Fruit fly (Drosophila melanogaster) whole organism, embryonic: ENCODE measurements around the gene Cralbp.
A peak's percentile ranks its signal among the peaks of the same experiment; 100 is the strongest.

Experiments
- Atf-2 ChIP-seq: fragments of 200-800 bp; sonication (Bioruptor generic); optimal IDR thresholded peaks from 2 replicates; lab custom pipeline; 2016; ENCODE audit warnings: missing biosample characterization, missing genetic modification characterization
- B-H1 ChIP-seq: fragments of 200-800 bp; sonication (Bioruptor generic); IDR thresholded peaks from 3 replicates; pipeline ENCODE4 v1.3.6; 2022; ENCODE audit warnings: missing biosample characterization, missing genetic modification characterization
- B-H2 ChIP-seq: fragments of 200-800 bp; sonication (Bioruptor generic); optimal IDR thresholded peaks from 2 replicates; lab custom pipeline; 2018; ENCODE audit warnings: missing biosample characterization, mild to moderate bottlenecking, missing genetic modification characterization
- CG10366 ChIP-seq: fragments of 200-800 bp; sonication (Bioruptor generic); IDR thresholded peaks from 2 replicates; pipeline ENCODE4 v1.3.6; 2022; ENCODE audit warnings: missing biosample characterization, missing genetic modification characterization
- CG11696 ChIP-seq: fragments of 200-800 bp; sonication (Bioruptor generic); IDR thresholded peaks from 2 replicates; pipeline ENCODE4 v1.3.6; 2022; ENCODE audit warnings: missing biosample characterization, missing genetic modification characterization
- CG12391 ChIP-seq: fragments of 200-800 bp; sonication (Bioruptor generic); optimal IDR thresholded peaks from 3 replicates; lab custom pipeline; 2018; ENCODE audit warnings: missing biosample characterization, mild to moderate bottlenecking, missing genetic modification characterization, moderate library complexity
- CG15601 ChIP-seq: fragments of 200-800 bp; sonication (Bioruptor generic); optimal IDR thresholded peaks from 3 replicates; lab custom pipeline; 2019; ENCODE audit warnings: missing biosample characterization, mild to moderate bottlenecking, missing genetic modification characterization, moderate library complexity
- CG1647 ChIP-seq: fragments of 200-800 bp; sonication (Bioruptor generic); optimal IDR thresholded peaks from 3 replicates; lab custom pipeline; 2016; ENCODE audit warnings: missing biosample characterization, missing genetic modification characterization
- CG17568 ChIP-seq: fragments of 200-800 bp; sonication (Bioruptor generic); optimal IDR thresholded peaks from 2 replicates; lab custom pipeline; 2018; ENCODE audit warnings: missing biosample characterization, mild to moderate bottlenecking, missing genetic modification characterization, moderate library complexity
- CG2199 ChIP-seq: fragments of 200-800 bp; sonication (Bioruptor generic); IDR thresholded peaks from 3 replicates; pipeline ENCODE4 v1.3.6; 2022; ENCODE audit warnings: missing biosample characterization, missing genetic modification characterization
- CG3281 ChIP-seq: fragments of 200-800 bp; sonication (Bioruptor generic); optimal IDR thresholded peaks from 3 replicates; lab custom pipeline; 2017; ENCODE audit warnings: missing biosample characterization, mild to moderate bottlenecking, missing genetic modification characterization
- CG3838 ChIP-seq: fragments of 200-800 bp; sonication (Bioruptor generic); optimal IDR thresholded peaks from 3 replicates; lab custom pipeline; 2016; ENCODE audit warnings: missing biosample characterization, missing genetic modification characterization
- CG3847 ChIP-seq: fragments of 200-800 bp; sonication (Bioruptor generic); IDR thresholded peaks from 2 replicates; pipeline ENCODE4 v1.3.6; 2022; ENCODE audit warnings: missing biosample characterization, missing genetic modification characterization
- CG4707 ChIP-seq: fragments of 200-800 bp; sonication (Bioruptor generic); optimal IDR thresholded peaks from 2 replicates; lab custom pipeline; 2018; ENCODE audit warnings: missing biosample characterization, mild to moderate bottlenecking, missing genetic modification characterization, moderate library complexity
- CG4820 ChIP-seq: fragments of 200-800 bp; sonication (Bioruptor generic); optimal IDR thresholded peaks from 3 replicates; lab custom pipeline; 2016; ENCODE audit warnings: missing biosample characterization, missing genetic modification characterization
- CG7786 ChIP-seq: fragments of 200-800 bp; sonication (Bioruptor generic); optimal IDR thresholded peaks from 2 replicates; lab custom pipeline; 2016; ENCODE audit warnings: missing biosample characterization, missing genetic modification characterization
- CG9727 ChIP-seq: fragments of 200-800 bp; sonication (Bioruptor generic); optimal IDR thresholded peaks from 3 replicates; lab custom pipeline; 2017; ENCODE audit warnings: missing biosample characterization, mild to moderate bottlenecking, missing genetic modification characterization
- Dfd ChIP-seq, 2 experiments: fragments of >200 bp; optimal IDR thresholded peaks; 2 replicates each; lab custom pipeline; 2017; ENCODE audit warnings: missing biosample characterization in 2 of 2, missing genetic modification characterization in 2 of 2
- Drgx ChIP-seq: fragments of 200-800 bp; sonication (Bioruptor generic); IDR thresholded peaks from 2 replicates; pipeline ENCODE4 v1.3.6; 2022; ENCODE audit warnings: missing biosample characterization, missing genetic modification characterization
- E2f1 ChIP-seq: fragments of 200-800 bp; sonication (Bioruptor generic); IDR thresholded peaks from 2 replicates; pipeline ENCODE4 v1.3.6; 2022; ENCODE audit warnings: missing biosample characterization, missing genetic modification characterization
- Ets97D ChIP-seq: fragments of 200-800 bp; sonication (Bioruptor generic); optimal IDR thresholded peaks from 3 replicates; lab custom pipeline; 2016; ENCODE audit warnings: missing biosample characterization, missing genetic modification characterization
- HLH4C ChIP-seq: fragments of 200-800 bp; sonication (Bioruptor generic); IDR thresholded peaks from 3 replicates; pipeline ENCODE4 v1.3.6; 2022; ENCODE audit warnings: missing biosample characterization, missing genetic modification characterization; ENCODE audit not compliant: partially characterized antibody
- HLHmδ ChIP-seq: fragments of 200-800 bp; sonication (Bioruptor generic); optimal IDR thresholded peaks from 2 replicates; lab custom pipeline; 2018; ENCODE audit warnings: missing biosample characterization, mild to moderate bottlenecking, missing genetic modification characterization, moderate library complexity
- Hand ChIP-seq: fragments of 200-800 bp; sonication (Bioruptor generic); optimal IDR thresholded peaks from 2 replicates; lab custom pipeline; 2017; ENCODE audit warnings: mild to moderate bottlenecking, missing biosample characterization, missing genetic modification reagents, missing genetic modification characterization
- HmgZ ChIP-seq: fragments of 200-800 bp; sonication (Bioruptor generic); optimal IDR thresholded peaks from 2 replicates; lab custom pipeline; 2018; ENCODE audit warnings: missing biosample characterization, mild to moderate bottlenecking, missing genetic modification characterization
- Jarid2 ChIP-seq: fragments of 200-800 bp; sonication (Bioruptor generic); optimal IDR thresholded peaks from 3 replicates; lab custom pipeline; 2017; ENCODE audit warnings: mild to moderate bottlenecking, missing biosample characterization, missing genetic modification reagents, missing genetic modification characterization
- Lhr ChIP-seq: fragments of 200-800 bp; sonication (Bioruptor generic); optimal IDR thresholded peaks from 3 replicates; lab custom pipeline; 2017; ENCODE audit warnings: mild to moderate bottlenecking, missing biosample characterization, missing genetic modification reagents, missing genetic modification characterization
- Rfx ChIP-seq: fragments of 200-800 bp; sonication (Bioruptor generic); IDR thresholded peaks from 2 replicates; pipeline ENCODE4 v1.3.6; 2022; ENCODE audit warnings: missing biosample characterization, missing genetic modification characterization
- Usf ChIP-seq: fragments of 200-800 bp; sonication (Bioruptor generic); optimal IDR thresholded peaks from 2 replicates; lab custom pipeline; 2017; ENCODE audit warnings: missing genotype, missing biosample characterization, missing genetic modification characterization
- bbx ChIP-seq: fragments of 200-800 bp; sonication (Bioruptor generic); IDR thresholded peaks from 2 replicates; pipeline ENCODE4 v1.3.6; 2022; ENCODE audit warnings: missing biosample characterization, missing genetic modification characterization; ENCODE audit not compliant: partially characterized antibody
- bigmax ChIP-seq: fragments of 200-800 bp; sonication (Bioruptor generic); optimal IDR thresholded peaks from 2 replicates; lab custom pipeline; 2018; ENCODE audit warnings: missing biosample characterization, mild to moderate bottlenecking, missing genetic modification characterization
- bsh ChIP-seq, 2 experiments: fragments of 200-800 bp; sonication (Bioruptor generic); optimal IDR thresholded peaks; 2 replicates each; lab custom pipeline; 2017 to 2018; ENCODE audit warnings: mild to moderate bottlenecking in 2 of 2, missing biosample characterization in 2 of 2, missing genetic modification characterization in 2 of 2, moderate library complexity in 1 of 2
- dpn ChIP-seq, 2 experiments: fragments of 200-800 bp; sonication (Bioruptor generic); optimal IDR thresholded peaks; 3 replicates each; lab custom pipeline; 2016; ENCODE audit warnings: missing biosample characterization in 2 of 2, missing genetic modification characterization in 2 of 2
- fd64A ChIP-seq: fragments of 200-800 bp; sonication (Bioruptor generic); optimal IDR thresholded peaks from 3 replicates; lab custom pipeline; 2018; ENCODE audit warnings: missing biosample characterization, mild to moderate bottlenecking, missing genetic modification characterization
- fru ChIP-seq: fragments of >200 bp; optimal IDR thresholded peaks from 2 replicates; lab custom pipeline; 2017
- ftz-f1 ChIP-seq: fragments of 200-800 bp; sonication (Bioruptor generic); optimal IDR thresholded peaks from 2 replicates; lab custom pipeline; 2016; ENCODE audit warnings: missing biosample characterization, missing genetic modification characterization
- gcm2 ChIP-seq: fragments of 200-800 bp; sonication (Bioruptor generic); optimal IDR thresholded peaks from 2 replicates; lab custom pipeline; 2016; ENCODE audit warnings: missing biosample characterization, missing genetic modification characterization
- gfzf ChIP-seq: fragments of 200-800 bp; sonication (Bioruptor generic); optimal IDR thresholded peaks from 2 replicates; lab custom pipeline; 2016; ENCODE audit warnings: missing biosample characterization, mild to moderate bottlenecking, missing genetic modification characterization, moderate library complexity
- grau ChIP-seq: fragments of 200-800 bp; optimal IDR thresholded peaks from 3 replicates; lab custom pipeline; 2019; ENCODE audit warnings: missing biosample characterization, mild to moderate bottlenecking, missing genetic modification characterization, moderate library complexity
- hkb ChIP-seq, 2 experiments: fragments of 200-800 bp in 1 of 2; fragments of >200 bp in 1 of 2; sonication (Bioruptor generic) in 1 of 2; IDR thresholded peaks in 1 of 2; optimal IDR thresholded peaks in 1 of 2; 2 replicates each; pipeline versions ENCODE4 v1.3.6 to Lab custom; 2017 to 2022; ENCODE audit warnings: missing biosample characterization in 1 of 2, missing genetic modification characterization in 1 of 2
- jing ChIP-seq: fragments of 200-800 bp; sonication (Bioruptor generic); optimal IDR thresholded peaks from 2 replicates; lab custom pipeline; 2018; ENCODE audit warnings: missing biosample characterization, mild to moderate bottlenecking, missing genetic modification characterization
- kay ChIP-seq: fragments of 200-800 bp; sonication (Bioruptor generic); optimal IDR thresholded peaks from 2 replicates; lab custom pipeline; 2016; ENCODE audit warnings: missing biosample characterization, missing genetic modification characterization
- ken ChIP-seq: fragments of 200-800 bp; sonication (Bioruptor generic); IDR thresholded peaks from 3 replicates; pipeline ENCODE4 v1.3.6; 2022; ENCODE audit warnings: missing biosample characterization, missing genetic modification characterization
- lilli ChIP-seq: fragments of 200-800 bp; sonication (Bioruptor generic); optimal IDR thresholded peaks from 3 replicates; lab custom pipeline; 2016; ENCODE audit warnings: missing biosample characterization, missing genetic modification characterization
- onecut ChIP-seq: fragments of 200-800 bp; sonication (Bioruptor generic); IDR thresholded peaks from 2 replicates; pipeline ENCODE4 v1.3.6; 2022; ENCODE audit warnings: missing biosample characterization, missing genetic modification characterization
- pzg ChIP-seq: fragments of 200-800 bp; sonication (Bioruptor generic); optimal IDR thresholded peaks from 3 replicates; lab custom pipeline; 2018; ENCODE audit warnings: missing biosample characterization, mild to moderate bottlenecking, missing genetic modification characterization, moderate library complexity
- sima ChIP-seq: fragments of 200-800 bp; sonication (Bioruptor generic); optimal IDR thresholded peaks from 2 replicates; lab custom pipeline; 2016; ENCODE audit warnings: missing biosample characterization, missing genetic modification characterization
- tup ChIP-seq: fragments of 200-800 bp; sonication (Bioruptor generic); optimal IDR thresholded peaks from 2 replicates; lab custom pipeline; 2016; ENCODE audit warnings: missing biosample characterization, mild to moderate bottlenecking, missing genetic modification characterization, moderate library complexity
- zf30C ChIP-seq: fragments of 200-800 bp; sonication (Bioruptor generic); optimal IDR thresholded peaks from 3 replicates; lab custom pipeline; 2018; ENCODE audit warnings: missing biosample characterization, mild to moderate bottlenecking, missing genetic modification characterization
- zfh2 ChIP-seq: fragments of 200-800 bp; sonication (Bioruptor generic); optimal IDR thresholded peaks from 2 replicates; lab custom pipeline; 2016; ENCODE audit warnings: missing biosample characterization, missing genetic modification characterization

The Cralbp gene

dm6 chr3L:5749616-5750336, 36.7 kb downstream of the Cralbp start (continued):
- TF ChIP-seq Jarid2 (GFP tag; lab: Kevin White, UChicago) (no peak), onecut (GFP tag; lab: Robert Waterston, UW) (no peak), gfzf (peak; percentile 19), hkb (optimal IDR thresholded peaks at IDR 0.05; lab: Kevin White, UChicago) (no peak), hkb (GFP tag; IDR thresholded peaks at IDR 0.05; lab: Robert Waterston, UW) (no peak), Ets97D (GFP tag; lab: Kevin White, UChicago) (peak; percentile 66), jing (GFP tag; lab: Kevin White, UChicago) (no peak), Rfx (peak; percentile 66), CG4820 (no peak), CG15601 (tag; lab: Kevin White, UChicago) (peak; percentile 17), Usf (no peak), zf30C (no peak), pzg (GFP tag; lab: Kevin White, UChicago) (peak; percentile 58), CG12391 (tag; lab: Kevin White, UChicago) (peak; percentile 30), fd64A (GFP tag; lab: Kevin White, UChicago) (no peak), HLH4C (GFP tag; lab: Robert Waterston, UW) (no peak), grau (tag; lab: Kevin White, UChicago) (peak; percentile 30), ken (GFP tag; lab: Robert Waterston, UW) (no peak), CG7786 (no peak), gcm2 (no peak), HLHmδ (GFP tag; lab: Kevin White, UChicago) (no peak), CG3847 (peak; percentile 65), E2f1 (no peak), CG10366 (GFP tag; lab: Robert Waterston, UW) (no peak), CG9727 (GFP tag; lab: Kevin White, UChicago) (no peak), CG11696 (no peak), CG2199 (GFP tag; lab: Robert Waterston, UW) (peak; percentile 21; the same call in 1 of the 3 replicates), zfh2 (GFP tag; lab: Kevin White, UChicago) (no peak), dpn (GFP tag; optimal IDR thresholded peaks at IDR 0.05; lab: Kevin White, UChicago) (peak in 1 of 2 experiments; percentile 26), CG3838 (GFP tag; lab: Kevin White, UChicago) (no peak), ftz-f1 (GFP tag; lab: Kevin White, UChicago) (no peak), Dfd (GFP tag; optimal IDR thresholded peaks at IDR 0.05; lab: Kevin White, UChicago) (no peak), bigmax (GFP tag; lab: Kevin White, UChicago) (no peak), HmgZ (peak; percentile 76), sima (GFP tag; lab: Kevin White, UChicago) (no peak), B-H1 (GFP tag; lab: Robert Waterston, UW) (no peak), CG4707 (GFP tag; lab: Kevin White, UChicago) (no peak), lilli (GFP tag; lab: Kevin White, UChicago) (no peak), CG1647 (GFP tag; lab: Kevin White, UChicago) (no peak), fru (no peak), bbx (GFP tag; lab: Robert Waterston, UW) (peak; percentile 59; the same call in 1 of the 2 replicates), tup (GFP tag; lab: Kevin White, UChicago) (no peak), Hand (no peak), bsh (GFP tag; optimal IDR thresholded peaks at IDR 0.05; lab: Kevin White, UChicago) (no peak), B-H2 (GFP tag; lab: Kevin White, UChicago) (peak; percentile 52), CG17568 (no peak), Drgx (GFP tag; lab: Robert Waterston, UW) (no peak), Lhr (GFP tag; lab: Kevin White, UChicago) (peak; percentile 85), kay (GFP tag; lab: Kevin White, UChicago) (no peak), CG3281 (GFP tag; lab: Kevin White, UChicago) (no peak), Atf-2 (GFP tag; lab: Kevin White, UChicago) (no peak)
